Worm (Caenorhabditis elegans) whole organism, L2 larva: Measurements from ENCODE around the gene cox-5A.
A peak's percentile ranks its signal among the peaks of the same experiment; 100 is the strongest.

Experiments
- C34F6.9 ChIP-seq: fragments of 150-350 bp; optimal IDR thresholded peaks from 2 replicates; lab custom pipeline; 2014; ENCODE audit warnings: missing biosample characterization, missing genetic modification characterization
- F13H6.1 ChIP-seq: sonication (generic microtip); optimal IDR thresholded peaks from 2 replicates; lab custom pipeline; 2016; ENCODE audit warnings: missing genetic modification characterization, missing compliant biosample characterization
- alr-1 ChIP-seq: fragments of 150-350 bp; optimal IDR thresholded peaks from 2 replicates; lab custom pipeline; 2014; ENCODE audit warnings: missing biosample characterization, missing genetic modification characterization
- ama-1 ChIP-seq: fragments of 150-350 bp; optimal IDR thresholded peaks from 2 replicates; lab custom pipeline; 2018; ENCODE audit warnings: inconsistent platforms
- blmp-1 ChIP-seq: sonication (generic microtip); optimal IDR thresholded peaks from 2 replicates; lab custom pipeline; 2017; ENCODE audit warnings: missing genetic modification characterization, mild to moderate bottlenecking, missing compliant biosample characterization, antibody characterized with exemption, moderate library complexity; ENCODE audit not compliant: insufficient read depth
- fos-1 ChIP-seq: fragments of 150-350 bp; optimal IDR thresholded peaks from 2 replicates; lab custom pipeline; 2014; ENCODE audit warnings: missing biosample characterization, missing genetic modification characterization
- lin-11 ChIP-seq: fragments of 150-350 bp; sonication (generic microtip); optimal IDR thresholded peaks from 2 replicates; lab custom pipeline; 2014; ENCODE audit warnings: missing biosample characterization, missing genetic modification characterization, inconsistent platforms, mixed read lengths
- peb-1 ChIP-seq: fragments of 150-350 bp; optimal IDR thresholded peaks from 2 replicates; lab custom pipeline; 2014; ENCODE audit warnings: missing biosample characterization, missing genetic modification characterization
- snpc-4 ChIP-seq: fragments of 150-350 bp; optimal IDR thresholded peaks from 2 replicates; lab custom pipeline; 2014; ENCODE audit warnings: missing biosample characterization, missing genetic modification characterization
- unc-55 ChIP-seq: fragments of 150-350 bp; sonication (generic microtip); optimal IDR thresholded peaks from 3 replicates; lab custom pipeline; 2014; ENCODE audit warnings: missing biosample characterization, missing genetic modification reagents, missing genetic modification characterization
- ztf-11 ChIP-seq: sonication (generic microtip); optimal IDR thresholded peaks from 2 replicates; lab custom pipeline; 2017; ENCODE audit warnings: missing biosample characterization, missing genetic modification characterization
- ztf-4 ChIP-seq: fragments of 150-350 bp; optimal IDR thresholded peaks from 2 replicates; lab custom pipeline; 2014; ENCODE audit warnings: missing biosample characterization, missing genetic modification characterization

- TF ChIP-seq ztf-4, result peak; percentile 86
- peak; percentile 82 for TF ChIP-seq lin-11 (tag; lab: Kevin White, UChicago)
- TF ChIP-seq fos-1 (tag; lab: Kevin White, UChicago), result peak; percentile 51
- TF ChIP-seq ama-1 (lab: Kevin White, UChicago), result no peak
- TF ChIP-seq alr-1 (tag; lab: Kevin White, UChicago), result no peak
- TF ChIP-seq ztf-11, result peak; percentile 15
- TF ChIP-seq unc-55, result peak; percentile 97
- TF ChIP-seq F13H6.1 (tag; lab: Kevin White, UChicago), result peak; percentile 92
- TF ChIP-seq blmp-1 (tag; lab: Kevin White, UChicago), result peak; percentile 23
- no peak for TF ChIP-seq snpc-4 (tag; lab: Kevin White, UChicago)
- TF ChIP-seq peb-1 (tag; lab: Kevin White, UChicago), result no peak
- TF ChIP-seq C34F6.9, result peak; percentile 91
These were observed 30.7 kb upstream of the cox-5A start, which contains the start of the genes mrg-1 and spcs-2 for ce11 chrIII:12874606-12875066.
